Fruit fly (Drosophila melanogaster) whole organism, embryonic: ENCODE measurements around the gene Cpr65Au.

Experiments
- Awh ChIP-seq: fragments of 200-800 bp; sonication (Bioruptor generic); IDR thresholded peaks from 2 replicates; pipeline ENCODE4, ENCODE4 v1.3.6; 2022; ENCODE audit warnings: missing biosample characterization, missing genetic modification characterization
- B-H2 ChIP-seq: fragments of 200-800 bp; sonication (Bioruptor generic); optimal IDR thresholded peaks from 2 replicates; lab custom pipeline; 2018; ENCODE audit warnings: missing biosample characterization, mild to moderate bottlenecking, missing genetic modification characterization
- Blimp-1 ChIP-seq: fragments of 200-800 bp; sonication (Bioruptor generic); optimal IDR thresholded peaks from 3 replicates; lab custom pipeline; 2018; ENCODE audit warnings: missing biosample characterization, missing genetic modification characterization, mild to moderate bottlenecking, moderate library complexity, missing genetic modification reagents
- BtbVII ChIP-seq: fragments of 200-800 bp; sonication (Bioruptor generic); optimal IDR thresholded peaks from 3 replicates; lab custom pipeline; 2017; ENCODE audit warnings: missing biosample characterization, mild to moderate bottlenecking, missing genetic modification characterization
- CG11456 ChIP-seq: fragments of 200-800 bp; sonication (Bioruptor generic); IDR thresholded peaks from 3 replicates; pipeline ENCODE4 v1.3.6; 2022; ENCODE audit warnings: missing biosample characterization, missing genetic modification characterization
- CG13123 ChIP-seq: fragments of 200-800 bp; sonication (Bioruptor generic); optimal IDR thresholded peaks from 2 replicates; lab custom pipeline; 2016; ENCODE audit warnings: missing biosample characterization, missing genetic modification characterization
- CG1529 ChIP-seq: fragments of 200-800 bp; sonication (Bioruptor generic); optimal IDR thresholded peaks from 3 replicates; lab custom pipeline; 2018; ENCODE audit warnings: missing biosample characterization, missing genetic modification characterization
- CG15696 ChIP-seq: fragments of 200-800 bp; sonication (Bioruptor generic); optimal IDR thresholded peaks from 2 replicates; lab custom pipeline; 2019; ENCODE audit warnings: missing biosample characterization, mild to moderate bottlenecking, missing genetic modification characterization, moderate library complexity
- CG1647 ChIP-seq: fragments of 200-800 bp; sonication (Bioruptor generic); optimal IDR thresholded peaks from 3 replicates; lab custom pipeline; 2016; ENCODE audit warnings: missing biosample characterization, missing genetic modification characterization
- CG17186 ChIP-seq: fragments of 200-800 bp; sonication (Bioruptor generic); optimal IDR thresholded peaks from 3 replicates; lab custom pipeline; 2017; ENCODE audit warnings: missing biosample characterization, missing genetic modification reagents, missing genetic modification characterization
- CG18476 ChIP-seq: fragments of 200-800 bp; sonication (Bioruptor generic); optimal IDR thresholded peaks from 2 replicates; lab custom pipeline; 2016; ENCODE audit warnings: missing biosample characterization, mild to moderate bottlenecking, missing genetic modification characterization
- CG2202 ChIP-seq: fragments of 200-800 bp; sonication (Bioruptor generic); optimal IDR thresholded peaks from 2 replicates; lab custom pipeline; 2018; ENCODE audit warnings: missing biosample characterization, mild to moderate bottlenecking, missing genetic modification characterization
- CG31388 ChIP-seq: fragments of 200-800 bp; sonication (Bioruptor generic); optimal IDR thresholded peaks from 2 replicates; lab custom pipeline; 2016; ENCODE audit warnings: missing biosample characterization, missing genetic modification characterization
- CG3847 ChIP-seq: fragments of 200-800 bp; sonication (Bioruptor generic); IDR thresholded peaks from 2 replicates; pipeline ENCODE4 v1.3.6; 2022; ENCODE audit warnings: missing biosample characterization, missing genetic modification characterization
- CG4282 ChIP-seq: fragments of 200-800 bp; sonication (Bioruptor generic); optimal IDR thresholded peaks from 2 replicates; lab custom pipeline; 2016; ENCODE audit warnings: missing biosample characterization, missing genetic modification characterization
- CG6654 ChIP-seq: fragments of 200-800 bp; sonication (Bioruptor generic); optimal IDR thresholded peaks from 2 replicates; lab custom pipeline; 2017; ENCODE audit warnings: missing biosample characterization, mild to moderate bottlenecking, missing genetic modification characterization
- CG6683 ChIP-seq: fragments of 200-800 bp; sonication (Bioruptor generic); optimal IDR thresholded peaks from 2 replicates; lab custom pipeline; 2017; ENCODE audit warnings: missing biosample characterization, mild to moderate bottlenecking, missing genetic modification characterization, missing genetic modification reagents
- CG8359 ChIP-seq: fragments of 200-800 bp; sonication (Bioruptor generic); optimal IDR thresholded peaks from 2 replicates; lab custom pipeline; 2017; ENCODE audit warnings: missing biosample characterization, mild to moderate bottlenecking, missing genetic modification characterization, borderline replicate concordance
- CG8388 ChIP-seq: fragments of 200-800 bp; sonication (Bioruptor generic); optimal IDR thresholded peaks from 2 replicates; lab custom pipeline; 2019; ENCODE audit warnings: missing biosample characterization, mild to moderate bottlenecking, missing genetic modification characterization, moderate library complexity
- CG8924 ChIP-seq: fragments of 200-800 bp; optimal IDR thresholded peaks from 3 replicates; lab custom pipeline; 2019; ENCODE audit warnings: missing biosample characterization, mild to moderate bottlenecking, missing genetic modification characterization, moderate library complexity
- CoRest ChIP-seq: fragments of 200-800 bp; sonication (Bioruptor generic); optimal IDR thresholded peaks from 3 replicates; lab custom pipeline; 2018; ENCODE audit warnings: missing biosample characterization, mild to moderate bottlenecking, missing genetic modification characterization, moderate library complexity
- Lpt ChIP-seq: fragments of >200 bp; optimal IDR thresholded peaks from 2 replicates; lab custom pipeline; 2018; ENCODE audit warnings: missing biosample characterization, missing genetic modification characterization
- MTF-1 ChIP-seq: fragments of 200-800 bp; sonication (Bioruptor generic); optimal IDR thresholded peaks from 2 replicates; lab custom pipeline; 2018; ENCODE audit warnings: missing biosample characterization, mild to moderate bottlenecking, missing genetic modification characterization, borderline replicate concordance
- NC2α ChIP-seq: fragments of 200-800 bp; sonication (Bioruptor generic); optimal IDR thresholded peaks from 2 replicates; lab custom pipeline; 2016; ENCODE audit warnings: missing biosample characterization, missing genetic modification characterization
- Nf-YA ChIP-seq: fragments of 200-800 bp; sonication (Bioruptor generic); IDR thresholded peaks from 2 replicates; pipeline ENCODE4 v1.3.6; 2022; ENCODE audit warnings: missing biosample characterization, missing genetic modification characterization
- Opbp ChIP-seq: fragments of 200-800 bp; sonication (Bioruptor generic); IDR thresholded peaks from 3 replicates; pipeline ENCODE4 v1.3.6; 2022; ENCODE audit warnings: missing biosample characterization, missing genetic modification characterization; ENCODE audit not compliant: partially characterized antibody
- Poxn ChIP-seq: fragments of 200-800 bp; sonication (Bioruptor generic); IDR thresholded peaks from 2 replicates; pipeline ENCODE4 v1.3.6; 2022; ENCODE audit warnings: missing biosample characterization, missing genetic modification characterization
- Usf ChIP-seq: fragments of 200-800 bp; sonication (Bioruptor generic); optimal IDR thresholded peaks from 2 replicates; lab custom pipeline; 2017; ENCODE audit warnings: missing genotype, missing biosample characterization, missing genetic modification characterization
- bbx ChIP-seq: fragments of 200-800 bp; sonication (Bioruptor generic); IDR thresholded peaks from 2 replicates; pipeline ENCODE4 v1.3.6; 2022; ENCODE audit warnings: missing biosample characterization, missing genetic modification characterization; ENCODE audit not compliant: partially characterized antibody
- bigmax ChIP-seq: fragments of 200-800 bp; sonication (Bioruptor generic); optimal IDR thresholded peaks from 2 replicates; lab custom pipeline; 2018; ENCODE audit warnings: missing biosample characterization, mild to moderate bottlenecking, missing genetic modification characterization
- cato ChIP-seq: fragments of 200-800 bp; sonication (Bioruptor generic); optimal IDR thresholded peaks from 2 replicates; lab custom pipeline; 2016; ENCODE audit warnings: missing biosample characterization, missing genetic modification characterization, borderline replicate concordance
- cwo ChIP-seq: fragments of 200-800 bp; sonication (Bioruptor generic); optimal IDR thresholded peaks from 3 replicates; lab custom pipeline; 2017; ENCODE audit warnings: missing biosample characterization, missing genetic modification characterization, mild to moderate bottlenecking, moderate library complexity, missing genetic modification reagents
- dpn ChIP-seq, 2 experiments: fragments of 200-800 bp; sonication (Bioruptor generic); optimal IDR thresholded peaks; 3 replicates each; lab custom pipeline; 2016; ENCODE audit warnings: missing biosample characterization in 2 of 2, missing genetic modification characterization in 2 of 2
- ewg ChIP-seq: fragments of 200-800 bp; sonication (Bioruptor generic); optimal IDR thresholded peaks from 3 replicates; lab custom pipeline; 2017; ENCODE audit warnings: mild to moderate bottlenecking, missing biosample characterization, missing genetic modification reagents, missing genetic modification characterization
- fu2 ChIP-seq: fragments of 200-800 bp; sonication (Bioruptor generic); optimal IDR thresholded peaks from 2 replicates; lab custom pipeline; 2016; ENCODE audit warnings: missing biosample characterization, missing genetic modification characterization
- gsb-n ChIP-seq: fragments of 200-800 bp; sonication (Bioruptor generic); optimal IDR thresholded peaks from 3 replicates; lab custom pipeline; 2018; ENCODE audit warnings: missing biosample characterization, mild to moderate bottlenecking, missing genetic modification characterization
- ind ChIP-seq: fragments of 200-800 bp; sonication (Bioruptor generic); optimal IDR thresholded peaks from 3 replicates; lab custom pipeline; 2016; ENCODE audit warnings: missing biosample characterization, missing genetic modification characterization
- jumu ChIP-seq: fragments of 200-800 bp; sonication (Bioruptor generic); optimal IDR thresholded peaks from 3 replicates; lab custom pipeline; 2016; ENCODE audit warnings: missing biosample characterization, missing genetic modification characterization
- kah ChIP-seq: fragments of 200-800 bp; sonication (Bioruptor generic); optimal IDR thresholded peaks from 2 replicates; lab custom pipeline; 2018; ENCODE audit warnings: missing biosample characterization, mild to moderate bottlenecking, missing genetic modification characterization
- maf-S ChIP-seq: fragments of 200-800 bp; sonication (Bioruptor generic); optimal IDR thresholded peaks from 2 replicates; lab custom pipeline; 2016; ENCODE audit warnings: missing biosample characterization, missing genetic modification characterization
- pan ChIP-seq, 4 experiments: fragments of >200 bp in 3 of 4; fragments of 200-800 bp in 1 of 4; sonication (Bioruptor generic) in 1 of 4; optimal IDR thresholded peaks in 3 of 4; IDR thresholded peaks in 1 of 4; 2 replicates each; pipeline versions ENCODE4 v1.3.6 to Lab custom; 2017 to 2022; ENCODE audit warnings: missing biosample characterization in 2 of 4, missing genetic modification characterization in 2 of 4, mixed read lengths in 1 of 4
- pho ChIP-seq: fragments of 200-800 bp; sonication (Bioruptor generic); optimal IDR thresholded peaks from 2 replicates; lab custom pipeline; 2016; ENCODE audit warnings: missing biosample characterization, missing genetic modification characterization
- psq ChIP-seq: fragments of 200-800 bp; sonication (Bioruptor generic); optimal IDR thresholded peaks from 2 replicates; lab custom pipeline; 2017; ENCODE audit warnings: missing biosample characterization, missing genetic modification characterization
- salm ChIP-seq: fragments of 200-800 bp; sonication (Bioruptor generic); optimal IDR thresholded peaks from 2 replicates; lab custom pipeline; 2018; ENCODE audit warnings: missing biosample characterization, mild to moderate bottlenecking, missing genetic modification characterization
- sd ChIP-seq: fragments of 200-800 bp; sonication (Bioruptor generic); optimal IDR thresholded peaks from 3 replicates; lab custom pipeline; 2018; ENCODE audit warnings: missing biosample characterization, mild to moderate bottlenecking, missing genetic modification characterization, moderate library complexity
- slbo ChIP-seq: fragments of 200-800 bp; sonication (Bioruptor generic); IDR thresholded peaks from 2 replicates; pipeline ENCODE4 v1.3.6; 2022; ENCODE audit warnings: missing biosample characterization, missing genetic modification characterization
- tgo ChIP-seq: fragments of 200-800 bp; sonication (Bioruptor generic); IDR thresholded peaks from 3 replicates; pipeline ENCODE4 v1.3.6; 2022; ENCODE audit warnings: missing biosample characterization, missing genetic modification characterization
- tio ChIP-seq: fragments of 200-800 bp; sonication (Bioruptor generic); optimal IDR thresholded peaks from 2 replicates; lab custom pipeline; 2017; ENCODE audit warnings: missing biosample characterization, missing genetic modification characterization, inconsistent platforms
- wdn ChIP-seq: fragments of 200-800 bp; sonication (Bioruptor generic); IDR thresholded peaks from 2 replicates; pipeline ENCODE4 v1.3.6; 2022; ENCODE audit warnings: missing biosample characterization, missing genetic modification characterization

The Cpr65Au gene

dm6 chr3L:6132009-6132408, at the start of gene Cpr65Au:
TSS of gene Cpr65Au (minus strand) at chr3L:6132109.
- TF ChIP-seq NC2α (GFP tag; lab: Kevin White, UChicago) (no peak), ind (GFP tag; lab: Kevin White, UChicago) (no peak), gsb-n (no peak), Usf (GFP tag; lab: Kevin White, UChicago) (no peak), CG3847 (GFP tag; lab: Robert Waterston, UW) (no peak)
- TF ChIP-seq, all 482 proteins: peak for 0

DNA sequence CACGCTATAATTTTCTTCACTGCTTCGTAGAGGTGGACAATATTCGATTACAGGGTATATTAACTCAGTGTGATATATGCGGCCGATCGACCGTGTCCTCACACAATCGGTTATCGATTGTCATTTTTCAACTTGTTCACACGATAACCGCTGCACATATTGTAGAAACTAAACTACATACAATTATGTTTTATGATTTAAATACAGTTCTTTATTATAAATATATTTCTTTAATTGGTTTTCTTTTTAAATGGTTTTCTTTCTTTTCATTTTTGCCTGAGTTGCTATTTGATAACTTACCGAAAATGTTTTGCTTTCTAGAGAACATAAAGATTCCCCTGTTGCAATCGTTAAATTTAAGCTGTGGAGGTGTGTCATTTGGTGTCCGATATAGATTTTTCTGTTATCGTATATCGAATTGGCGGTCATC, 41.9 kb upstream of the Cpr65Au start, which contains the start of the genes fmt and CG7376:
fmt (minus strand) TSS at position 55 of the 430 bp plus-strand sequence.
CG7376 (plus strand) TSS at position 423 of the 430 bp plus-strand sequence.
- TF ChIP-seq dpn (GFP tag; optimal IDR thresholded peaks at IDR 0.05; lab: Kevin White, UChicago) (peak in 1 of 2 experiments; percentile 42), CG4282 (GFP tag; lab: Kevin White, UChicago) (no peak), ewg (GFP tag; lab: Kevin White, UChicago) (no peak), pho (no peak), cato (no peak), CG8924 (tag; lab: Kevin White, UChicago) (no peak), CG8359 (no peak), Poxn (GFP tag; lab: Robert Waterston, UW) (no peak), slbo (GFP tag; lab: Robert Waterston, UW) (peak; percentile 61), CG15696 (tag; lab: Kevin White, UChicago) (peak; percentile 34), CG1647 (GFP tag; lab: Kevin White, UChicago) (no peak), Lpt (GFP tag; lab: Kevin White, UChicago) (no peak), bigmax (GFP tag; lab: Kevin White, UChicago) (no peak), tio (no peak), kah (no peak), tgo (GFP tag; lab: Robert Waterston, UW) (no peak), CG13123 (no peak), cwo (GFP tag; lab: Kevin White, UChicago) (no peak), Awh (GFP tag; lab: Robert Waterston, UW) (no peak), CoRest (tag; lab: Kevin White, UChicago) (no peak), bbx (peak; percentile 71), BtbVII (GFP tag; lab: Kevin White, UChicago) (no peak), fu2 (GFP tag; lab: Kevin White, UChicago) (no peak), CG6654 (GFP tag; lab: Kevin White, UChicago) (no peak), CG18476 (GFP tag; lab: Kevin White, UChicago) (no peak), Nf-YA (no peak), salm (tag; lab: Kevin White, UChicago) (no peak), CG17186 (GFP tag; lab: Kevin White, UChicago) (peak; percentile 39), CG1529 (GFP tag; lab: Kevin White, UChicago) (no peak), Opbp (peak; percentile 78; the same call in 2 of the 3 replicates), Blimp-1 (no peak), maf-S (GFP tag; lab: Kevin White, UChicago) (no peak), CG8388 (no peak), B-H2 (peak; percentile 43), MTF-1 (GFP tag; lab: Kevin White, UChicago) (no peak), CG2202 (tag; lab: Kevin White, UChicago) (no peak), CG31388 (no peak), psq (no peak), CG11456 (no peak), jumu (no peak), sd (tag; lab: Kevin White, UChicago) (no peak), wdn (GFP tag; lab: Robert Waterston, UW) (no peak), CG6683 (no peak), pan (optimal IDR thresholded peaks at IDR 0.05; lab: Kevin White, UChicago) (no peak), pan (GFP tag; optimal IDR thresholded peaks at IDR 0.05 in 1 of 2, IDR thresholded peaks at IDR 0.05 in 1 of 2) (no peak)
